Worm (Caenorhabditis elegans): ENCODE measurements around the gene T22B7.8.

Gene T22B7.8

DNA sequence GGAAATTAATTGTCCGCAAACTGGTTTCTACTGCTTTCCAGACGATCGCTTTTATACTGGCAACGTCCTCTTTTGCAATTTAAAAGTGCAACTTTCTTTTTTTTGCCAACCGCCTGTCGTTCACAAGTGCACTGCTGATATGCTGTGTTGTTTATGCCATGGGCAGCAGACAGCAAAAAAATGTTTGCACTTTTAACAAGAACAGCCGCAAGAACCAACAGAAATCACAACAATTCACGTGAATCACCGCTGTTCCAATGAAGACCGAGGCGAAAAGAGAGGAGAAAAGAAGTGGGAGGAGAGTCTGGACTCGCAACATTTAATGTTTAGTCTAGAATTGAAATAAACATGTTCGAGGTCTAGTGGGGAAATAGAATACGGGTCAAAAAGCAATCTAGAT lies 22.1 kb downstream of the T22B7.8 start, which contains the start of gene T22B7.7 (continued):
- no peak for TF ChIP-seq attf-5 (GFP tag; optimal IDR thresholded peaks at IDR 0.05)
- TF ChIP-seq hmg-1.2 (GFP tag; IDR thresholded peaks at IDR 0.05) = no peak
- no peak for TF ChIP-seq lag-1 (GFP tag; IDR thresholded peaks at IDR 0.05)
- peak; percentile 53 for TF ChIP-seq K12H6.12 (tag; optimal IDR thresholded peaks at IDR 0.05)

DNA sequence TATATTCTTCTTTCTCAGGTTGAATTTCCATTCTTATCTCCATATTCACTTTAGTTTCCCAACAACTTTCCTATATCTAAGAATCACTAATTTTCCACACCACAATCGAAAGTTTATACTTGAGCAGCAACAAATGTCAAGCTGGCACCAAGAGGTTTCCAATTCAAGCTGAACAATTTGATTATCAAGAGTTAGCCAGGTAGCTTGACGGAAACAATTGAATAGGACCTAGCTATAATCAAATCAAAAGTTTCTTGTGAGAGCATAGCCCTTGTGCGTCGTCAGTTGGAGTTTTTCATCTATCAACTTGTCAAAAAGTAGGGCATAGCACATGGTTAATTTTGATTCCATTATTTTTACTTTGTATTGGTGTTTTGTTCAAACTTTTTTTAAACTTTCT lies 23.9 kb downstream of the T22B7.8 start:
- TF ChIP-seq unc-62 (GFP tag; optimal IDR thresholded peaks at IDR 0.05) (no peak), ceh-58 (GFP tag; IDR thresholded peaks at IDR 0.05) (no peak), F33H1.4 (GFP tag; IDR thresholded peaks at IDR 0.05) (no peak), Y53G8AR.9 (GFP tag; conservative IDR thresholded peaks at IDR 0.05) (no peak), sea-2 (GFP tag; IDR thresholded peaks at IDR 0.05) (no peak), bed-2 (GFP tag; IDR thresholded peaks at IDR 0.05) (no peak), K11D2.4 (GFP tag; IDR thresholded peaks at IDR 0.05) (no peak)

DNA sequence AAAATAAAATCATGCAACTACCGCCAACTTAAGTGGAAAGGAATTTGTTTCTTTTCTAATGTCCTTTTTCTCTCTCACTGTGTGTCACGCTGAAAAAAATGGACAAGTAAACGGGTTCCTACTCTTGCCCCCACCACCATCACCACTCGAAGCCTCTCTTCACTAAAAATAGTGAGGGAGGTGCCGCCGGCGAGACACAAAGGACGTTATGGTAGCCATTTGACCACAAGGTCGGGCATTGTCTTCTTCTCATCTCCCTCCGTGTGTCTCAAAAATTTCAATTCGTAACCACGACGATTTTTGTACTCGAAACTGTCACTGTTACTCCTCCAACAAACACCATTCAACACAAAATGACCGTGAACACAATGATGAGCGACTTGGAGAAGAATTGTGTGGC lies 27.9 kb downstream of the T22B7.8 start, which contains the start of gene T22B7.22:
TSS of gene T22B7.22 (plus strand) at position 354 of the 400 bp plus-strand sequence.
- no peak for TF ChIP-seq atf-7 (tag; optimal IDR thresholded peaks at IDR 0.05)
- peak; percentile 5 for TF ChIP-seq ztf-26 (tag; optimal IDR thresholded peaks at IDR 0.05)
- no peak for TF ChIP-seq T07F8.4 (tag; optimal IDR thresholded peaks at IDR 0.05)
- no peak for TF ChIP-seq ceh-100 (GFP tag; IDR thresholded peaks at IDR 0.05)
- no peak for TF ChIP-seq Y67H2A.10 (GFP tag; conservative IDR thresholded peaks at IDR 0.05)
- TF ChIP-seq F22D6.2 (tag; optimal IDR thresholded peaks at IDR 0.05) = no peak
- TF ChIP-seq ceh-40 (GFP tag; IDR thresholded peaks at IDR 0.05) = no peak
- no peak for TF ChIP-seq lin-40 (tag; optimal IDR thresholded peaks at IDR 0.05)

DNA sequence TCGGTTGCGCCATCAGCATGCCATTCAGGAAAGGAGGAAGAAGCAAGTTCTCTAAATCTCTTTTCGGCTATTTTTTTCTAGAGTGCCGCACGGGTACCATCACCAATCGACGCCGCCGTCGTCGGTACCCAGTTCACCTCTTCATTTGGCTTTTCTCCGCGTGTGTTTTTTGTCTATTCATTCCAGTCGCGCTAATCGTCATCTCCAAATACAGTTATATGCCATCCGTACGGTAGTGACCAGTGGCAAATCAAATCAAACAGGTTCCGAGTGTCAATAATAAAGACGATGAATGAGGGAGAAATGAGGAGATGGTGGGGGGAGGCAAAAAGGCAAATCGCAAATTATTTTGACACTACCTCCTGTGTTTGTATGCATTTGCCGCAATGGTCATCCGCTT lies 29.5 kb downstream of the T22B7.8 start:
- TF ChIP-seq him-1 (tag; optimal IDR thresholded peaks at IDR 0.05) (no peak), nhr-80 (tag; optimal IDR thresholded peaks at IDR 0.05) (no peak), tbx-9 (tag; optimal IDR thresholded peaks at IDR 0.05; ENCODE audit: borderline replicate concordance) (no peak), Y67H2A.10 (GFP tag; conservative IDR thresholded peaks at IDR 0.05) (no peak), lsl-1 (GFP tag; optimal IDR thresholded peaks at IDR 0.05) (no peak), unc-62 (GFP tag; optimal IDR thresholded peaks at IDR 0.05) (no peak), rpc-1 (optimal IDR thresholded peaks at IDR 0.05) (no peak), rpc-1 (tag; optimal IDR thresholded peaks at IDR 0.05) (no peak), ccch-3 (GFP tag; optimal IDR thresholded peaks at IDR 0.05) (no peak), Y56A3A.18 (GFP tag; IDR thresholded peaks at IDR 0.05) (no peak), lin-35 (GFP tag; optimal IDR thresholded peaks at IDR 0.05) (no peak), nhr-179 (tag; optimal IDR thresholded peaks at IDR 0.05) (no peak), nfya-2 (GFP tag; IDR thresholded peaks at IDR 0.05) (no peak), Y79H2A.3 (GFP tag; conservative IDR thresholded peaks at IDR 0.05) (no peak), let-607 (tag; optimal IDR thresholded peaks at IDR 0.05) (no peak), mel-28 (tag; optimal IDR thresholded peaks at IDR 0.05; ENCODE audit: borderline replicate concordance) (no peak), hsf-1 (GFP tag; IDR thresholded peaks at IDR 0.05) (no peak), nhr-90 (tag; optimal IDR thresholded peaks at IDR 0.05) (no peak)

DNA sequence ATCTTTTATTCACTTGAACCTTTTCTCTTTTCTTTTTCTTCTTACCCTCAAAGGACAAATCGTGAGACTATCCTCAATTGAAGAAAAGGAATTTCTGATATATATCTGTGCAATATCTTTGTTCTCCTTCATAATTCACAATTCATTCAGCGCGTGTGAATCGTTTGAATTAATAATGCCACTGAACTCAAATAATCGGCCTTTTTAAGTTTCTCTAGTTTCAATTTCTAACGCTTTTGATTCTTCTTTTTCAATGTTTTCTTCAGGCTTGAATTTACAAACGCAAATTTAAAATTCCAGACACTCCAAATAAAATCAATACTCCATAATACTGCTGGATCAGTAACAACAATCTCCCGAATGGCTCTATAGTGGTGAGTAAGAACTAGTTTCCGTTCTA lies 31.8 kb downstream of the T22B7.8 start, which contains the start of gene egl-13:
TSS of gene egl-13 (plus strand) at position 301 of the 400 bp plus-strand sequence.
- TF ChIP-seq ets-4 (GFP tag; optimal IDR thresholded peaks at IDR 0.05) (no peak), ceh-79 (tag; optimal IDR thresholded peaks at IDR 0.05) (no peak)
